Fruit fly (Drosophila melanogaster): ENCODE results near the gene Ing3.

DNA sequence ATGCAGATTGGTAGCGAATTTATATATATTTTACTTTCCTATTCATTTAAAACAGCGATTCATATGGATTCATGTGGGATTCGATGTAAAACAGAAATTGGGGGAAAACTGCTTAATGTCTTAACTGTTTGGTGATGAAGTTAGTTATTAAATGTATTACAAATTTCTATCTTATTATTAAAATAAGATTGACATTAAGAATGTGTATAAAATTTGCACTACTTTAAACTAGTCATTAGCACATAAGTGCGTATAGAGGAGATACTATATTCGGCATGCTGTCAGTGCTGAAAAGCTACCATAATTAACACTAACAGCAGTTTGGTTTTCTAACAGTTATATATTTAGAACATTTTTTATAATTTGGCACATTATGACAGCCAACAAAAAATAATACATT, 22.8 kb upstream of the Ing3 start:
- TF ChIP-seq CG14655 (GFP tag; optimal IDR thresholded peaks at IDR 0.05) = peak; percentile 51
- no peak for TF ChIP-seq CG32121 (GFP tag; IDR thresholded peaks at IDR 0.05)
- TF ChIP-seq CG15710 (tag; optimal IDR thresholded peaks at IDR 0.05) = no peak
- no peak for TF ChIP-seq Pif1B (GFP tag; optimal IDR thresholded peaks at IDR 0.05)
- no peak for TF ChIP-seq CG4496 (GFP tag; IDR thresholded peaks at IDR 0.05)
- no peak for TF ChIP-seq CG10348 (GFP tag; IDR thresholded peaks at IDR 0.05)
- TF ChIP-seq CG8159 (tag; optimal IDR thresholded peaks at IDR 0.05) = no peak
- TF ChIP-seq CG17806 (tag; optimal IDR thresholded peaks at IDR 0.05) = no peak
- no peak for TF ChIP-seq EcR (GFP tag; optimal IDR thresholded peaks at IDR 0.05)
- no peak for TF ChIP-seq CG8301 (tag; optimal IDR thresholded peaks at IDR 0.05)
- no peak for TF ChIP-seq CG34367 (tag; optimal IDR thresholded peaks at IDR 0.05)
- TF ChIP-seq gl (tag; optimal IDR thresholded peaks at IDR 0.05) = no peak
- peak; percentile 6 for TF ChIP-seq Pif1A (GFP tag; optimal IDR thresholded peaks at IDR 0.05)
- TF ChIP-seq CG13204 (GFP tag; optimal IDR thresholded peaks at IDR 0.05) = no peak
